Fruit fly (Drosophila melanogaster) whole organism, embryonic: ENCODE measurements around the gene CG3546.

Source experiments
- CG10431 ChIP-seq: fragments of 200-800 bp; sonication (Bioruptor generic); optimal IDR thresholded peaks from 3 replicates; lab custom pipeline; 2018; ENCODE audit warnings: missing biosample characterization, mild to moderate bottlenecking, missing genetic modification characterization
- CG13775 ChIP-seq: fragments of 200-800 bp; sonication (Bioruptor generic); optimal IDR thresholded peaks from 3 replicates; lab custom pipeline; 2017; ENCODE audit warnings: missing biosample characterization, mild to moderate bottlenecking, missing genetic modification characterization
- CG14050 ChIP-seq: fragments of 200-800 bp; sonication (Bioruptor generic); IDR thresholded peaks from 3 replicates; pipeline ENCODE4 v1.3.6; 2022; ENCODE audit warnings: missing biosample characterization, missing genetic modification characterization
- CG14667 ChIP-seq: fragments of 200-800 bp; sonication (Bioruptor generic); IDR thresholded peaks from 2 replicates; pipeline ENCODE4 v1.3.6; 2022; ENCODE audit warnings: missing biosample characterization, missing genetic modification characterization
- CG16779 ChIP-seq: fragments of 200-800 bp; sonication (Bioruptor generic); IDR thresholded peaks from 2 replicates; pipeline ENCODE4 v1.3.6; 2022; ENCODE audit warnings: missing biosample characterization, missing genetic modification characterization
- CG2199 ChIP-seq: fragments of 200-800 bp; sonication (Bioruptor generic); IDR thresholded peaks from 3 replicates; pipeline ENCODE4 v1.3.6; 2022; ENCODE audit warnings: missing biosample characterization, missing genetic modification characterization
- CG2202 ChIP-seq: fragments of 200-800 bp; sonication (Bioruptor generic); optimal IDR thresholded peaks from 2 replicates; lab custom pipeline; 2018; ENCODE audit warnings: missing biosample characterization, mild to moderate bottlenecking, missing genetic modification characterization
- CG30020 ChIP-seq: fragments of 200-800 bp; optimal IDR thresholded peaks from 2 replicates; lab custom pipeline; 2019; ENCODE audit warnings: missing biosample characterization, mild to moderate bottlenecking, missing genetic modification characterization, moderate library complexity
- CG31388 ChIP-seq: fragments of 200-800 bp; sonication (Bioruptor generic); optimal IDR thresholded peaks from 2 replicates; lab custom pipeline; 2016; ENCODE audit warnings: missing biosample characterization, missing genetic modification characterization
- CG33213 ChIP-seq: fragments of 200-800 bp; sonication (Bioruptor generic); optimal IDR thresholded peaks from 3 replicates; lab custom pipeline; 2016; ENCODE audit warnings: missing biosample characterization, missing genetic modification characterization
- CG3726 ChIP-seq: fragments of 200-800 bp; sonication (Bioruptor generic); IDR thresholded peaks from 3 replicates; pipeline ENCODE4, ENCODE4 v1.3.6; 2022; ENCODE audit warnings: missing biosample characterization, missing genetic modification characterization
- CG3847 ChIP-seq: fragments of 200-800 bp; sonication (Bioruptor generic); IDR thresholded peaks from 2 replicates; pipeline ENCODE4 v1.3.6; 2022; ENCODE audit warnings: missing biosample characterization, missing genetic modification characterization
- CG4282 ChIP-seq: fragments of 200-800 bp; sonication (Bioruptor generic); optimal IDR thresholded peaks from 2 replicates; lab custom pipeline; 2016; ENCODE audit warnings: missing biosample characterization, missing genetic modification characterization
- CG4404 ChIP-seq: fragments of 200-800 bp; sonication (Bioruptor generic); IDR thresholded peaks from 2 replicates; pipeline ENCODE4 v1.3.6; 2022; ENCODE audit warnings: missing biosample characterization, missing genetic modification characterization
- CG7271 ChIP-seq: fragments of 200-800 bp; sonication (Bioruptor generic); optimal IDR thresholded peaks from 2 replicates; lab custom pipeline; 2018; ENCODE audit warnings: missing biosample characterization, mild to moderate bottlenecking, missing genetic modification characterization, moderate library complexity
- CG8281 ChIP-seq: fragments of 200-800 bp; sonication (Bioruptor generic); optimal IDR thresholded peaks from 2 replicates; lab custom pipeline; 2018; ENCODE audit warnings: missing biosample characterization, mild to moderate bottlenecking, missing genetic modification characterization, moderate library complexity
- Chrac-16 ChIP-seq: fragments of 200-800 bp; sonication (Bioruptor generic); optimal IDR thresholded peaks from 3 replicates; lab custom pipeline; 2016; ENCODE audit warnings: missing biosample characterization, missing genetic modification characterization
- Deaf1 ChIP-seq: fragments of 200-800 bp; optimal IDR thresholded peaks from 3 replicates; lab custom pipeline; 2019; ENCODE audit warnings: missing biosample characterization, mild to moderate bottlenecking, missing genetic modification characterization, moderate library complexity
- Dp ChIP-seq: fragments of 200-800 bp; sonication (Bioruptor generic); optimal IDR thresholded peaks from 2 replicates; lab custom pipeline; 2018; ENCODE audit warnings: missing biosample characterization, mild to moderate bottlenecking, missing genetic modification characterization, moderate library complexity
- ERR ChIP-seq: fragments of 200-800 bp; sonication (Bioruptor generic); optimal IDR thresholded peaks from 2 replicates; lab custom pipeline; 2016; ENCODE audit warnings: missing biosample characterization, missing genetic modification characterization
- Eip74EF ChIP-seq, 2 experiments: fragments of 200-800 bp in 1 of 2; fragments of >200 bp in 1 of 2; sonication (Bioruptor generic) in 1 of 2; optimal IDR thresholded peaks; 2 replicates each; lab custom pipeline; 2017 to 2019; ENCODE audit warnings: missing biosample characterization in 2 of 2, missing genetic modification characterization in 2 of 2, mild to moderate bottlenecking in 1 of 2, moderate library complexity in 1 of 2
- Fer2 ChIP-seq: fragments of 200-800 bp; sonication (Bioruptor generic); optimal IDR thresholded peaks from 2 replicates; lab custom pipeline; 2018; ENCODE audit warnings: missing biosample characterization, mild to moderate bottlenecking, missing genetic modification characterization, moderate library complexity
- HHEX ChIP-seq: fragments of 200-800 bp; sonication (Bioruptor generic); optimal IDR thresholded peaks from 3 replicates; lab custom pipeline; 2017; ENCODE audit warnings: missing biosample characterization, mild to moderate bottlenecking, missing genetic modification characterization, missing genetic modification reagents
- Hand ChIP-seq: fragments of 200-800 bp; sonication (Bioruptor generic); optimal IDR thresholded peaks from 2 replicates; lab custom pipeline; 2017; ENCODE audit warnings: mild to moderate bottlenecking, missing biosample characterization, missing genetic modification reagents, missing genetic modification characterization
- Jarid2 ChIP-seq: fragments of 200-800 bp; sonication (Bioruptor generic); optimal IDR thresholded peaks from 3 replicates; lab custom pipeline; 2017; ENCODE audit warnings: mild to moderate bottlenecking, missing biosample characterization, missing genetic modification reagents, missing genetic modification characterization
- Mad ChIP-seq: fragments of 200-800 bp; sonication (Bioruptor generic); optimal IDR thresholded peaks from 2 replicates; lab custom pipeline; 2016; ENCODE audit warnings: missing biosample characterization, missing genetic modification characterization
- NC2β ChIP-seq: fragments of 200-800 bp; sonication (Bioruptor generic); optimal IDR thresholded peaks from 2 replicates; lab custom pipeline; 2016; ENCODE audit warnings: missing biosample characterization, missing genetic modification characterization
- Sox102F ChIP-seq: fragments of 200-800 bp; sonication (Bioruptor generic); optimal IDR thresholded peaks from 2 replicates; lab custom pipeline; 2018; ENCODE audit warnings: missing biosample characterization, mild to moderate bottlenecking, missing genetic modification characterization, moderate library complexity
- Tbp ChIP-seq: fragments of >200 bp; optimal IDR thresholded peaks from 2 replicates; lab custom pipeline; 2018; ENCODE audit warnings: missing biosample characterization, missing genetic modification characterization
- Trl ChIP-seq, 3 experiments: fragments of >200 bp in 2 of 3; fragments of 200-800 bp in 1 of 3; sonication (Bioruptor generic) in 1 of 3; optimal IDR thresholded peaks; 2 replicates in 1 of 3; 3 replicates in 2 of 3; lab custom pipeline; 2016 to 2017; ENCODE audit warnings: missing biosample characterization in 1 of 3, missing genetic modification characterization in 1 of 3
- Xbp1 ChIP-seq: fragments of 200-800 bp; sonication (Bioruptor generic); optimal IDR thresholded peaks from 3 replicates; lab custom pipeline; 2016; ENCODE audit warnings: missing biosample characterization, mild to moderate bottlenecking, missing genetic modification characterization
- abd-A ChIP-seq: fragments of 200-800 bp; sonication (Bioruptor generic); optimal IDR thresholded peaks from 3 replicates; lab custom pipeline; 2019; ENCODE audit warnings: missing biosample characterization, mild to moderate bottlenecking, missing genetic modification characterization, moderate library complexity
- ac ChIP-seq: fragments of 200-800 bp; sonication (Bioruptor generic); optimal IDR thresholded peaks from 3 replicates; lab custom pipeline; 2017; ENCODE audit warnings: missing biosample characterization, mild to moderate bottlenecking, missing genetic modification characterization
- ash1 ChIP-seq: fragments of 200-800 bp; sonication (Bioruptor generic); optimal IDR thresholded peaks from 2 replicates; lab custom pipeline; 2018; ENCODE audit warnings: missing biosample characterization, mild to moderate bottlenecking, missing genetic modification characterization
- bcd ChIP-seq: fragments of 200-800 bp; sonication (Bioruptor generic); optimal IDR thresholded peaks from 2 replicates; lab custom pipeline; 2017; ENCODE audit warnings: missing biosample characterization, mild to moderate bottlenecking, missing genetic modification characterization
- cg ChIP-seq: fragments of 200-800 bp; sonication (Bioruptor generic); optimal IDR thresholded peaks from 3 replicates; lab custom pipeline; 2019; ENCODE audit warnings: missing biosample characterization, mild to moderate bottlenecking, missing genetic modification characterization, moderate library complexity
- fd64A ChIP-seq: fragments of 200-800 bp; sonication (Bioruptor generic); optimal IDR thresholded peaks from 3 replicates; lab custom pipeline; 2018; ENCODE audit warnings: missing biosample characterization, mild to moderate bottlenecking, missing genetic modification characterization
- fru ChIP-seq: fragments of >200 bp; optimal IDR thresholded peaks from 2 replicates; lab custom pipeline; 2017
- gce ChIP-seq: fragments of 200-800 bp; sonication (Bioruptor generic); IDR thresholded peaks from 3 replicates; pipeline ENCODE4 v1.3.6; 2022; ENCODE audit warnings: missing biosample characterization, missing genetic modification characterization
- gt ChIP-seq: fragments of 200-800 bp; sonication (Bioruptor generic); IDR thresholded peaks from 2 replicates; pipeline ENCODE4 v1.3.6; 2022; ENCODE audit warnings: missing biosample characterization, missing genetic modification characterization
- lola ChIP-seq, 3 experiments: fragments of >200 bp in 2 of 3; fragments of 200-800 bp in 1 of 3; sonication (Bioruptor generic) in 1 of 3; optimal IDR thresholded peaks; 2 replicates each; lab custom pipeline; 2017 to 2019; ENCODE audit warnings: missing biosample characterization in 3 of 3, missing genetic modification characterization in 3 of 3, mild to moderate bottlenecking in 1 of 3, moderate library complexity in 1 of 3
- maf-S ChIP-seq: fragments of 200-800 bp; sonication (Bioruptor generic); optimal IDR thresholded peaks from 2 replicates; lab custom pipeline; 2016; ENCODE audit warnings: missing biosample characterization, missing genetic modification characterization
- otp ChIP-seq: fragments of 200-800 bp; sonication (Bioruptor generic); IDR thresholded peaks from 3 replicates; pipeline ENCODE4, ENCODE4 v1.3.6; 2022; ENCODE audit warnings: missing biosample characterization, missing genetic modification characterization
- pros ChIP-seq: fragments of 200-800 bp; sonication (Bioruptor generic); optimal IDR thresholded peaks from 3 replicates; lab custom pipeline; 2019; ENCODE audit warnings: missing biosample characterization, mild to moderate bottlenecking, missing genetic modification characterization, moderate library complexity
- rib ChIP-seq: fragments of 200-800 bp; sonication (Bioruptor generic); IDR thresholded peaks from 2 replicates; pipeline ENCODE4 v1.3.6; 2022; ENCODE audit warnings: missing biosample characterization, missing genetic modification characterization
- sc ChIP-seq, 3 experiments: fragments of >200 bp in 2 of 3; fragments of 200-800 bp in 1 of 3; sonication (Bioruptor generic) in 1 of 3; optimal IDR thresholded peaks; 2 replicates in 2 of 3; 3 replicates in 1 of 3; lab custom pipeline; 2017; ENCODE audit warnings: mild to moderate bottlenecking in 1 of 3, missing biosample characterization in 1 of 3, missing genetic modification characterization in 1 of 3, missing genetic modification reagents in 1 of 3
- scrt ChIP-seq: fragments of 200-800 bp; sonication (Bioruptor generic); optimal IDR thresholded peaks from 2 replicates; lab custom pipeline; 2018; ENCODE audit warnings: missing biosample characterization, mild to moderate bottlenecking, missing genetic modification characterization, moderate library complexity
- tup ChIP-seq: fragments of 200-800 bp; sonication (Bioruptor generic); optimal IDR thresholded peaks from 2 replicates; lab custom pipeline; 2016; ENCODE audit warnings: missing biosample characterization, mild to moderate bottlenecking, missing genetic modification characterization, moderate library complexity
- wdn ChIP-seq: fragments of 200-800 bp; sonication (Bioruptor generic); IDR thresholded peaks from 2 replicates; pipeline ENCODE4 v1.3.6; 2022; ENCODE audit warnings: missing biosample characterization, missing genetic modification characterization
- wek ChIP-seq: fragments of 200-800 bp; sonication (Bioruptor generic); optimal IDR thresholded peaks from 3 replicates; lab custom pipeline; 2018; ENCODE audit warnings: missing biosample characterization, mild to moderate bottlenecking, missing genetic modification characterization, moderate library complexity
- z ChIP-seq: fragments of 200-800 bp; sonication (Bioruptor generic); IDR thresholded peaks from 3 replicates; pipeline ENCODE4 v1.3.6; 2022; ENCODE audit warnings: missing biosample characterization, missing genetic modification characterization

Gene CG3546

DNA sequence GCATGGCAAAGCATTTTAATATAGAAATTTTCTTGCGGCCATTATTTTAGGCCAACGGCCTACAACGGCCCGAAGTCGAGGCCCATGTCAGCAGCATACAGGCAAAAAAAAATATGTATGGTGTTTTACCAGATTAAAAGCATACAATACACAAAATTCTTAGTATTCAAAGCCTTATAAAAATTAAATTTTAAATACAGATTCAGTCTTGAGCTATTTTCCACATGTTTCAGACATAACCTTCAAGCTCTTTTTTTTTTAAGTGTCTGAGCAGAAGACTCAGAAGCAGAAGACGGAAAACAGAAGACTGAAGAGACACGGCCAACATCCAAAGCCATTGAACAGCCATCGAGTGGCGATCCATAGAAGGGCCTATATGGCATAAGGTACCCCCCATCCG is 23.9 kb downstream of the CG3546 start (continued):
- TF ChIP-seq Jarid2 (GFP tag; lab: Kevin White, UChicago), result no peak
- TF ChIP-seq gce, result no peak
- no peak for TF ChIP-seq Fer2
- no peak for TF ChIP-seq NC2β
- no peak for TF ChIP-seq ac (GFP tag; lab: Kevin White, UChicago)
- no peak for TF ChIP-seq CG14050 (GFP tag; lab: Robert Waterston, UW)
- TF ChIP-seq scrt (GFP tag; lab: Kevin White, UChicago), result no peak
- peak; percentile 30 for TF ChIP-seq Chrac-16 (GFP tag; lab: Kevin White, UChicago)
- no peak for TF ChIP-seq CG13775 (GFP tag; lab: Kevin White, UChicago)
- no peak for TF ChIP-seq CG4404 (GFP tag; lab: Robert Waterston, UW)
- TF ChIP-seq CG4282, result no peak
- no peak for TF ChIP-seq abd-A (tag; lab: Kevin White, UChicago)
- no peak for TF ChIP-seq pros
- no peak for TF ChIP-seq CG8281
- TF ChIP-seq CG3726 (GFP tag; lab: Robert Waterston, UW), result no peak
- TF ChIP-seq ash1 (GFP tag; lab: Kevin White, UChicago), result no peak
- TF ChIP-seq Deaf1 (tag; lab: Kevin White, UChicago), result no peak
- 0 out of 2 replicates have a peak, but pooled peaks have one; percentile 27 for TF ChIP-seq CG14667 (GFP tag; lab: Robert Waterston, UW)
- TF ChIP-seq Tbp (GFP tag; lab: Kevin White, UChicago), result no peak
- no peak for TF ChIP-seq maf-S (GFP tag; lab: Kevin White, UChicago)
- no peak; the same call in 2 of the 3 replicates for TF ChIP-seq otp (GFP tag; lab: Robert Waterston, UW)
- TF ChIP-seq tup (GFP tag; lab: Kevin White, UChicago), result no peak
- no peak for TF ChIP-seq CG2199 (GFP tag; lab: Robert Waterston, UW)
- peak; percentile 22 for TF ChIP-seq Xbp1 (GFP tag; lab: Kevin White, UChicago)
- TF ChIP-seq Sox102F (GFP tag; lab: Kevin White, UChicago), result peak; percentile 45
- TF ChIP-seq bcd (GFP tag; lab: Kevin White, UChicago), result peak; percentile 10
- TF ChIP-seq Dp (GFP tag; lab: Kevin White, UChicago), result no peak
- TF ChIP-seq CG7271 (tag; lab: Kevin White, UChicago), result no peak
- TF ChIP-seq fd64A, result no peak
- TF ChIP-seq gt (GFP tag; lab: Robert Waterston, UW), result no peak
- peak; percentile 41 for TF ChIP-seq CG2202 (tag; lab: Kevin White, UChicago)
- TF ChIP-seq Mad (GFP tag; lab: Kevin White, UChicago), result peak; percentile 6
- no peak for TF ChIP-seq Trl (optimal IDR thresholded peaks at IDR 0.05; lab: Kevin White, UChicago)
- peak; percentile 9 for TF ChIP-seq Trl (GFP tag; optimal IDR thresholded peaks at IDR 0.05; lab: Kevin White, UChicago)
- TF ChIP-seq ERR (GFP tag; lab: Kevin White, UChicago), result no peak
- TF ChIP-seq CG10431, result no peak
- no peak for TF ChIP-seq z
- no peak for TF ChIP-seq Eip74EF (GFP tag; optimal IDR thresholded peaks at IDR 0.05; lab: Kevin White, UChicago)
- no peak for TF ChIP-seq fru (lab: Kevin White, UChicago)
- no peak for TF ChIP-seq wek (GFP tag; lab: Kevin White, UChicago)
- TF ChIP-seq wdn (GFP tag; lab: Robert Waterston, UW), result no peak
- no peak for TF ChIP-seq CG33213 (GFP tag; lab: Kevin White, UChicago)
- TF ChIP-seq CG31388 (GFP tag; lab: Kevin White, UChicago), result no peak
- no peak for TF ChIP-seq CG16779 (GFP tag; lab: Robert Waterston, UW)
- TF ChIP-seq CG30020 (tag; lab: Kevin White, UChicago), result no peak
- TF ChIP-seq lola (GFP tag; optimal IDR thresholded peaks at IDR 0.05; lab: Kevin White, UChicago), result peak in 1 of 3 experiments; percentile 76
- no peak for TF ChIP-seq HHEX (GFP tag; lab: Kevin White, UChicago)
- no peak for TF ChIP-seq CG3847 (GFP tag; lab: Robert Waterston, UW)
- TF ChIP-seq sc (optimal IDR thresholded peaks at IDR 0.05; lab: Kevin White, UChicago), result no peak
- peak; percentile 25 for TF ChIP-seq sc (GFP tag; optimal IDR thresholded peaks at IDR 0.05; lab: Kevin White, UChicago)
- TF ChIP-seq rib (GFP tag; lab: Robert Waterston, UW), result no peak
- TF ChIP-seq cg (GFP tag; lab: Kevin White, UChicago), result no peak
- TF ChIP-seq Hand, result no peak
